Worm (Caenorhabditis elegans) whole organism, L3 larva: ENCODE results near the gene arrd-26.

Experiments used
- R02D3.7 ChIP-seq: fragments of 150-350 bp; optimal IDR thresholded peaks from 2 replicates; lab custom pipeline; 2014; ENCODE audit warnings: missing biosample characterization, missing genetic modification characterization
- ZK546.5 ChIP-seq: sonication (generic microtip); optimal IDR thresholded peaks from 2 replicates; lab custom pipeline; 2017; ENCODE audit warnings: missing biosample characterization, missing genetic modification characterization
- aly-2 ChIP-seq: fragments of 150-350 bp; optimal IDR thresholded peaks from 2 replicates; lab custom pipeline; 2014; ENCODE audit warnings: missing biosample characterization, missing genetic modification characterization
- ceh-16 ChIP-seq: sonication (generic microtip); optimal IDR thresholded peaks from 2 replicates; lab custom pipeline; 2017; ENCODE audit warnings: missing biosample characterization, missing genetic modification characterization
- ceh-28 ChIP-seq: fragments of 150-350 bp; optimal IDR thresholded peaks from 2 replicates; lab custom pipeline; 2014; ENCODE audit warnings: missing biosample characterization, missing genetic modification reagents, missing genetic modification characterization
- ceh-82 ChIP-seq: fragments of 150-350 bp; optimal IDR thresholded peaks from 2 replicates; lab custom pipeline; 2014; ENCODE audit warnings: missing biosample characterization, missing genetic modification characterization
- ceh-9 ChIP-seq: sonication (generic microtip); optimal IDR thresholded peaks from 2 replicates; lab custom pipeline; 2018; ENCODE audit warnings: missing biosample characterization, missing genetic modification characterization
- daf-12 ChIP-seq: fragments of 150-350 bp; optimal IDR thresholded peaks from 2 replicates; lab custom pipeline; 2014; ENCODE audit warnings: missing biosample characterization, missing genetic modification reagents, missing genetic modification characterization
- egl-27 ChIP-seq: sonication (generic microtip); optimal IDR thresholded peaks from 4 replicates; lab custom pipeline; 2017; ENCODE audit warnings: missing biosample characterization, missing genetic modification reagents, missing genetic modification characterization
- egl-5 ChIP-seq: fragments of 150-350 bp; optimal IDR thresholded peaks from 2 replicates; lab custom pipeline; 2017; ENCODE audit warnings: missing biosample characterization, missing genetic modification reagents, missing genetic modification characterization, inconsistent platforms
- elt-1 ChIP-seq: fragments of 150-350 bp; optimal IDR thresholded peaks from 2 replicates; lab custom pipeline; 2014; ENCODE audit warnings: missing biosample characterization, missing genetic modification characterization
- elt-2 ChIP-seq: sonication (generic microtip); optimal IDR thresholded peaks from 2 replicates; lab custom pipeline; 2016; ENCODE audit warnings: missing genetic modification reagents, mild to moderate bottlenecking, missing genetic modification characterization, missing compliant biosample characterization
- elt-3 ChIP-seq, 3 experiments: fragments of 150-350 bp in 1 of 3; sonication (generic microtip) in 2 of 3; optimal IDR thresholded peaks; 2 replicates in 2 of 3; 4 replicates in 1 of 3; lab custom pipeline; 2014 to 2017; ENCODE audit warnings: missing biosample characterization in 3 of 3, missing genetic modification characterization in 3 of 3
- eor-1 ChIP-seq, 2 experiments: fragments of 150-350 bp; optimal IDR thresholded peaks; 2 replicates each; lab custom pipeline; 2014 to 2018; ENCODE audit warnings: missing biosample characterization in 2 of 2, missing genetic modification characterization in 2 of 2
- fkh-10 ChIP-seq: sonication (generic microtip); optimal IDR thresholded peaks from 2 replicates; lab custom pipeline; 2017; ENCODE audit warnings: missing biosample characterization, missing genetic modification reagents, missing genetic modification characterization
- fkh-2 ChIP-seq: fragments of 150-350 bp; optimal IDR thresholded peaks from 2 replicates; lab custom pipeline; 2014; ENCODE audit warnings: missing biosample characterization, missing genetic modification reagents, missing genetic modification characterization
- hmg-11 ChIP-seq: sonication (generic microtip); optimal IDR thresholded peaks from 2 replicates; lab custom pipeline; 2016; ENCODE audit warnings: missing genetic modification characterization, missing compliant biosample characterization
- jun-1 ChIP-seq: fragments of 150-350 bp; optimal IDR thresholded peaks from 2 replicates; lab custom pipeline; 2014; ENCODE audit warnings: missing biosample characterization, missing genetic modification reagents, missing genetic modification characterization
- lin-15B ChIP-seq: fragments of 150-350 bp; optimal IDR thresholded peaks from 2 replicates; lab custom pipeline; 2014; ENCODE audit warnings: missing biosample characterization, missing genetic modification characterization
- mml-1 ChIP-seq: fragments of 150-350 bp; sonication (generic microtip); optimal IDR thresholded peaks from 3 replicates; lab custom pipeline; 2014; ENCODE audit warnings: missing biosample characterization, missing genetic modification characterization
- nfya-1 ChIP-seq: sonication (generic microtip); optimal IDR thresholded peaks from 2 replicates; lab custom pipeline; 2017; ENCODE audit warnings: missing genetic modification characterization, mild to moderate bottlenecking, missing compliant biosample characterization, antibody characterized with exemption, moderate library complexity; ENCODE audit not compliant: insufficient read depth
- nhr-11 ChIP-seq: fragments of 150-350 bp; optimal IDR thresholded peaks from 2 replicates; lab custom pipeline; 2014; ENCODE audit warnings: missing biosample characterization, missing genetic modification characterization
- nhr-25 ChIP-seq: sonication (generic microtip); optimal IDR thresholded peaks from 2 replicates; lab custom pipeline; 2017; ENCODE audit warnings: missing biosample characterization, missing genetic modification characterization
- nhr-43 ChIP-seq: sonication (generic microtip); optimal IDR thresholded peaks from 2 replicates; lab custom pipeline; 2016; ENCODE audit warnings: mild to moderate bottlenecking, missing genetic modification characterization, missing compliant biosample characterization; ENCODE audit not compliant: poor library complexity, severe bottlenecking
- nhr-67 ChIP-seq: fragments of 150-350 bp; optimal IDR thresholded peaks from 2 replicates; lab custom pipeline; 2014; ENCODE audit warnings: missing biosample characterization, missing genetic modification characterization
- nhr-76 ChIP-seq: fragments of 150-350 bp; sonication (generic microtip); optimal IDR thresholded peaks from 5 replicates; lab custom pipeline; 2014; ENCODE audit warnings: missing biosample characterization, missing genetic modification characterization
- nhr-77 ChIP-seq: fragments of 150-350 bp; optimal IDR thresholded peaks from 2 replicates; lab custom pipeline; 2014; ENCODE audit warnings: missing biosample characterization, missing genetic modification characterization
- pha-4 ChIP-seq: fragments of 150-350 bp; optimal IDR thresholded peaks from 2 replicates; lab custom pipeline; 2014; ENCODE audit warnings: missing biosample characterization, missing genetic modification reagents, missing genetic modification characterization
- pqm-1 ChIP-seq: fragments of 150-350 bp; optimal IDR thresholded peaks from 2 replicates; lab custom pipeline; 2017; ENCODE audit warnings: missing biosample characterization, missing genetic modification characterization, inconsistent platforms
- sea-2 ChIP-seq: fragments of 150-350 bp; sonication (generic microtip); optimal IDR thresholded peaks from 4 replicates; lab custom pipeline; 2014; ENCODE audit warnings: missing biosample characterization, missing genetic modification reagents, missing genetic modification characterization
- skn-1 ChIP-seq: fragments of 150-350 bp; optimal IDR thresholded peaks from 2 replicates; lab custom pipeline; 2014; ENCODE audit warnings: missing biosample characterization, missing genetic modification characterization
- tbx-2 ChIP-seq: sonication (generic microtip); optimal IDR thresholded peaks from 2 replicates; lab custom pipeline; 2016; ENCODE audit warnings: mild to moderate bottlenecking, missing genetic modification characterization, missing compliant biosample characterization
- unc-39 ChIP-seq: sonication (generic microtip); optimal IDR thresholded peaks from 4 replicates; lab custom pipeline; 2017; ENCODE audit warnings: missing biosample characterization, missing genetic modification characterization
- unc-62 ChIP-seq: fragments of 150-350 bp; sonication (generic microtip); optimal IDR thresholded peaks from 4 replicates; lab custom pipeline; 2014; ENCODE audit warnings: missing biosample characterization, missing genetic modification reagents, missing genetic modification characterization
- ztf-11 ChIP-seq: fragments of 150-350 bp; optimal IDR thresholded peaks from 2 replicates; lab custom pipeline; 2014; ENCODE audit warnings: missing biosample characterization, missing genetic modification characterization
- ztf-4 ChIP-seq: fragments of 150-350 bp; optimal IDR thresholded peaks from 2 replicates; lab custom pipeline; 2014; ENCODE audit warnings: missing biosample characterization, missing genetic modification characterization

Gene arrd-26

ce11 chrIV:2057462-2057861 lies 8.5 kb upstream of the arrd-26 start:
- TF ChIP-seq ztf-11 (tag; lab: Kevin White, UChicago) (no peak), egl-5 (tag; lab: Kevin White, UChicago) (no peak), nhr-43 (tag; lab: Kevin White, UChicago) (no peak), pqm-1 (tag; lab: Kevin White, UChicago) (no peak), daf-12 (tag; lab: Kevin White, UChicago) (no peak), egl-27 (tag; lab: Kevin White, UChicago) (no peak), lin-15B (tag; lab: Kevin White, UChicago) (no peak), nhr-67 (no peak)
- TF ChIP-seq, all 47 proteins: peak for 0

- TF ChIP-seq tbx-2 (no peak), ceh-16 (tag; lab: Kevin White, UChicago) (no peak), lin-15B (tag; lab: Kevin White, UChicago) (no peak), unc-62 (GFP tag; lab: Kevin White, UChicago) (no peak), fkh-2 (no peak), mml-1 (tag; lab: Kevin White, UChicago) (no peak), fkh-10 (no peak), egl-27 (tag; lab: Kevin White, UChicago) (no peak), aly-2 (tag; lab: Kevin White, UChicago) (no peak), ceh-9 (tag; lab: Kevin White, UChicago) (no peak), pha-4 (tag; lab: Kevin White, UChicago) (no peak), elt-3 (tag; optimal IDR thresholded peaks at IDR 0.05; lab: Kevin White, UChicago) (no peak), ZK546.5 (tag; lab: Kevin White, UChicago) (no peak), unc-39 (tag; lab: Kevin White, UChicago) (no peak), eor-1 (tag; optimal IDR thresholded peaks at IDR 0.05; lab: Kevin White, UChicago) (no peak), ceh-28 (tag; lab: Kevin White, UChicago) (no peak), nhr-67 (no peak)
- TF ChIP-seq, all 47 proteins: peak for 0
These were observed 7.0 kb upstream of the arrd-26 start, which contains the start of gene R05C11.2 for ce11 chrIV:2059011-2059410. R05C11.2 (minus strand) TSS chrIV:2059111.

ce11 chrIV:2077159-2077835 lies 11.3 kb downstream of the arrd-26 start:
- TF ChIP-seq nhr-67 (no peak), nhr-77 (no peak), pqm-1 (tag; lab: Kevin White, UChicago) (no peak), egl-27 (tag; lab: Kevin White, UChicago) (no peak), unc-39 (tag; lab: Kevin White, UChicago) (no peak), nhr-25 (tag; lab: Kevin White, UChicago) (no peak), lin-15B (tag; lab: Kevin White, UChicago) (no peak), ztf-4 (tag; lab: Kevin White, UChicago) (no peak)

ce11 chrIV:2080340-2080739 lies 14.3 kb downstream of the arrd-26 start:
- TF ChIP-seq aly-2 (tag; lab: Kevin White, UChicago), result no peak
- no peak for TF ChIP-seq nhr-76
- TF ChIP-seq ceh-16 (tag; lab: Kevin White, UChicago), result no peak
- no peak for TF ChIP-seq elt-3 (tag; optimal IDR thresholded peaks at IDR 0.05; lab: Kevin White, UChicago)
- no peak for TF ChIP-seq nfya-1 (tag; lab: Kevin White, UChicago)
- TF ChIP-seq jun-1 (tag; lab: Kevin White, UChicago), result no peak
- TF ChIP-seq ceh-82 (tag; lab: Kevin White, UChicago), result no peak
- no peak for TF ChIP-seq ztf-4 (tag; lab: Kevin White, UChicago)
- no peak for TF ChIP-seq elt-2
- no peak for TF ChIP-seq nhr-11 (tag; lab: Kevin White, UChicago)
- TF ChIP-seq tbx-2, result no peak
- no peak for TF ChIP-seq pha-4 (tag; lab: Kevin White, UChicago)
- no peak for TF ChIP-seq elt-1 (tag; lab: Kevin White, UChicago)
- TF ChIP-seq sea-2, result no peak
- no peak for TF ChIP-seq skn-1 (tag; lab: Kevin White, UChicago)
- no peak for TF ChIP-seq ztf-11 (tag; lab: Kevin White, UChicago)
- no peak for TF ChIP-seq hmg-11 (tag; lab: Kevin White, UChicago)
- TF ChIP-seq R02D3.7, result no peak
